Fruit fly (Drosophila melanogaster) whole organism, embryonic: Measurements from ENCODE around the gene CG9044.
A peak's percentile ranks its signal among the peaks of the same experiment; 100 is the strongest.

Experiments used
- Abd-B ChIP-seq: fragments of 200-800 bp; sonication (Bioruptor generic); optimal IDR thresholded peaks from 2 replicates; lab custom pipeline; 2018; ENCODE audit warnings: missing biosample characterization, mild to moderate bottlenecking, missing genetic modification characterization, moderate library complexity
- C15 ChIP-seq: fragments of 200-800 bp; sonication (Bioruptor generic); IDR thresholded peaks from 3 replicates; pipeline ENCODE4 v1.3.6; 2022; ENCODE audit warnings: missing biosample characterization, missing genetic modification characterization
- CG10321 ChIP-seq: fragments of 200-800 bp; sonication (Bioruptor generic); IDR thresholded peaks from 2 replicates; pipeline ENCODE4 v1.3.6; 2022; ENCODE audit warnings: missing biosample characterization, missing genetic modification characterization
- CG10654 ChIP-seq: fragments of 200-800 bp; sonication (Bioruptor generic); optimal IDR thresholded peaks from 2 replicates; lab custom pipeline; 2016; ENCODE audit warnings: missing biosample characterization, missing genetic modification characterization
- CG11093 ChIP-seq: fragments of 200-800 bp; sonication (Bioruptor generic); IDR thresholded peaks from 3 replicates; pipeline ENCODE4 v1.3.6; 2022; ENCODE audit warnings: missing biosample characterization, missing genetic modification characterization
- CG11247 ChIP-seq: fragments of 200-800 bp; sonication (Bioruptor generic); IDR thresholded peaks from 2 replicates; pipeline ENCODE4 v1.3.6; 2022; ENCODE audit warnings: missing biosample characterization, missing genetic modification characterization
- CG11504 ChIP-seq: fragments of 200-800 bp; sonication (Bioruptor generic); optimal IDR thresholded peaks from 3 replicates; lab custom pipeline; 2019; ENCODE audit warnings: missing biosample characterization, mild to moderate bottlenecking, missing genetic modification characterization, moderate library complexity
- CG11723 ChIP-seq: fragments of 200-800 bp; sonication (Bioruptor generic); optimal IDR thresholded peaks from 2 replicates; lab custom pipeline; 2017; ENCODE audit warnings: missing biosample characterization, mild to moderate bottlenecking, missing genetic modification characterization
- CG12155 ChIP-seq: fragments of 200-800 bp; sonication (Bioruptor generic); optimal IDR thresholded peaks from 3 replicates; lab custom pipeline; 2016; ENCODE audit warnings: missing biosample characterization, missing genetic modification characterization
- CG12219 ChIP-seq: fragments of 200-800 bp; sonication (Bioruptor generic); optimal IDR thresholded peaks from 3 replicates; lab custom pipeline; 2018; ENCODE audit warnings: missing biosample characterization, mild to moderate bottlenecking, missing genetic modification characterization
- CG12236 ChIP-seq: fragments of 200-800 bp; sonication (Bioruptor generic); optimal IDR thresholded peaks from 2 replicates; lab custom pipeline; 2016; ENCODE audit warnings: missing biosample characterization, missing genetic modification characterization
- CG12942 ChIP-seq: fragments of 200-800 bp; sonication (Bioruptor generic); optimal IDR thresholded peaks from 3 replicates; lab custom pipeline; 2016; ENCODE audit warnings: missing biosample characterization, missing genetic modification characterization
- CG13424 ChIP-seq: fragments of 200-800 bp; sonication (Bioruptor generic); optimal IDR thresholded peaks from 2 replicates; lab custom pipeline; 2019; ENCODE audit warnings: missing biosample characterization, mild to moderate bottlenecking, missing genetic modification characterization, moderate library complexity
- CG14014 ChIP-seq: fragments of 200-800 bp; sonication (Bioruptor generic); IDR thresholded peaks from 2 replicates; pipeline ENCODE4 v1.3.6; 2022; ENCODE audit warnings: missing biosample characterization, missing genetic modification characterization
- CG15696 ChIP-seq: fragments of 200-800 bp; sonication (Bioruptor generic); optimal IDR thresholded peaks from 2 replicates; lab custom pipeline; 2019; ENCODE audit warnings: missing biosample characterization, mild to moderate bottlenecking, missing genetic modification characterization, moderate library complexity
- CG17186 ChIP-seq: fragments of 200-800 bp; sonication (Bioruptor generic); optimal IDR thresholded peaks from 3 replicates; lab custom pipeline; 2017; ENCODE audit warnings: missing biosample characterization, missing genetic modification reagents, missing genetic modification characterization
- CG2875 ChIP-seq: fragments of 200-800 bp; sonication (Bioruptor generic); optimal IDR thresholded peaks from 2 replicates; lab custom pipeline; 2017; ENCODE audit warnings: missing biosample characterization, mild to moderate bottlenecking, missing genetic modification characterization, missing genetic modification reagents
- CG3726 ChIP-seq: fragments of 200-800 bp; sonication (Bioruptor generic); IDR thresholded peaks from 3 replicates; pipeline ENCODE4, ENCODE4 v1.3.6; 2022; ENCODE audit warnings: missing biosample characterization, missing genetic modification characterization
- CG8290 ChIP-seq, 3 experiments: fragments of 200-800 bp; sonication (Bioruptor generic); optimal IDR thresholded peaks; 2 replicates each; lab custom pipeline; 2016 to 2019; ENCODE audit warnings: missing biosample characterization in 3 of 3, missing genetic modification characterization in 3 of 3, mild to moderate bottlenecking in 2 of 3, moderate library complexity in 1 of 3
- CG8765 ChIP-seq: fragments of 200-800 bp; sonication (Bioruptor generic); IDR thresholded peaks from 2 replicates; pipeline ENCODE4 v1.3.6; 2022; ENCODE audit warnings: missing biosample characterization, missing genetic modification characterization
- CG9817 ChIP-seq: fragments of 200-800 bp; sonication (Bioruptor generic); optimal IDR thresholded peaks from 2 replicates; lab custom pipeline; 2018; ENCODE audit warnings: missing biosample characterization, mild to moderate bottlenecking, missing genetic modification characterization, moderate library complexity
- E2f1 ChIP-seq: fragments of 200-800 bp; sonication (Bioruptor generic); IDR thresholded peaks from 2 replicates; pipeline ENCODE4 v1.3.6; 2022; ENCODE audit warnings: missing biosample characterization, missing genetic modification characterization
- E2f2 ChIP-seq: fragments of 200-800 bp; sonication (Bioruptor generic); IDR thresholded peaks from 2 replicates; pipeline ENCODE4 v1.3.6; 2022; ENCODE audit warnings: missing biosample characterization, missing genetic modification characterization
- Eip74EF ChIP-seq, 2 experiments: fragments of 200-800 bp in 1 of 2; fragments of >200 bp in 1 of 2; sonication (Bioruptor generic) in 1 of 2; optimal IDR thresholded peaks; 2 replicates each; lab custom pipeline; 2017 to 2019; ENCODE audit warnings: missing biosample characterization in 2 of 2, missing genetic modification characterization in 2 of 2, mild to moderate bottlenecking in 1 of 2, moderate library complexity in 1 of 2
- Elba2 ChIP-seq: fragments of 200-800 bp; sonication (Bioruptor generic); optimal IDR thresholded peaks from 3 replicates; lab custom pipeline; 2016; ENCODE audit warnings: missing biosample characterization, missing genetic modification characterization
- HmgD ChIP-seq: fragments of 200-800 bp; sonication (Bioruptor generic); optimal IDR thresholded peaks from 3 replicates; lab custom pipeline; 2016; ENCODE audit warnings: missing biosample characterization, missing genetic modification characterization
- Hr39 ChIP-seq: fragments of >200 bp; optimal IDR thresholded peaks from 2 replicates; lab custom pipeline; 2017
- Hsf ChIP-seq: fragments of 200-800 bp; sonication (Bioruptor generic); optimal IDR thresholded peaks from 3 replicates; lab custom pipeline; 2016; ENCODE audit warnings: missing biosample characterization, missing genetic modification characterization
- Kr ChIP-seq: fragments of 200-800 bp; sonication (Bioruptor generic); optimal IDR thresholded peaks from 2 replicates; lab custom pipeline; 2017; ENCODE audit warnings: missing biosample characterization, mild to moderate bottlenecking, missing genetic modification characterization
- Lhr ChIP-seq: fragments of 200-800 bp; sonication (Bioruptor generic); optimal IDR thresholded peaks from 3 replicates; lab custom pipeline; 2017; ENCODE audit warnings: mild to moderate bottlenecking, missing biosample characterization, missing genetic modification reagents, missing genetic modification characterization
- MBD-R2 ChIP-seq: fragments of 200-800 bp; sonication (Bioruptor generic); IDR thresholded peaks from 2 replicates; pipeline ENCODE4 v1.3.6; 2022; ENCODE audit warnings: missing biosample characterization, missing genetic modification characterization
- Oaz ChIP-seq: fragments of 200-800 bp; sonication (Bioruptor generic); IDR thresholded peaks from 2 replicates; pipeline ENCODE4 v1.3.6; 2022; ENCODE audit warnings: missing biosample characterization, missing genetic modification characterization
- Pdp1 ChIP-seq, 2 experiments: fragments of 200-800 bp; sonication (Bioruptor generic); optimal IDR thresholded peaks; 3 replicates each; lab custom pipeline; 2016; ENCODE audit warnings: missing biosample characterization in 2 of 2, missing genetic modification characterization in 2 of 2, mild to moderate bottlenecking in 1 of 2, moderate library complexity in 1 of 2
- Sry-δ ChIP-seq: fragments of 200-800 bp; sonication (Bioruptor generic); optimal IDR thresholded peaks from 2 replicates; lab custom pipeline; 2016; ENCODE audit warnings: missing biosample characterization, missing genetic modification characterization
- br ChIP-seq: fragments of >200 bp; optimal IDR thresholded peaks from 2 replicates; lab custom pipeline; 2017
- caup ChIP-seq: fragments of 200-800 bp; sonication (Bioruptor generic); optimal IDR thresholded peaks from 3 replicates; lab custom pipeline; 2017; ENCODE audit warnings: missing biosample characterization, mild to moderate bottlenecking, missing genetic modification characterization, moderate library complexity; ENCODE audit not compliant: severe bottlenecking
- crc ChIP-seq: fragments of 200-800 bp; sonication (Bioruptor generic); optimal IDR thresholded peaks from 2 replicates; lab custom pipeline; 2016; ENCODE audit warnings: missing biosample characterization, missing genetic modification characterization
- exex ChIP-seq: fragments of 200-800 bp; sonication (Bioruptor generic); optimal IDR thresholded peaks from 4 replicates; lab custom pipeline; 2018; ENCODE audit warnings: missing biosample characterization, mild to moderate bottlenecking, missing genetic modification characterization, moderate library complexity
- gfzf ChIP-seq: fragments of 200-800 bp; sonication (Bioruptor generic); optimal IDR thresholded peaks from 2 replicates; lab custom pipeline; 2016; ENCODE audit warnings: missing biosample characterization, mild to moderate bottlenecking, missing genetic modification characterization, moderate library complexity
- grau ChIP-seq: fragments of 200-800 bp; optimal IDR thresholded peaks from 3 replicates; lab custom pipeline; 2019; ENCODE audit warnings: missing biosample characterization, mild to moderate bottlenecking, missing genetic modification characterization, moderate library complexity
- hkb ChIP-seq, 2 experiments: fragments of 200-800 bp in 1 of 2; fragments of >200 bp in 1 of 2; sonication (Bioruptor generic) in 1 of 2; IDR thresholded peaks in 1 of 2; optimal IDR thresholded peaks in 1 of 2; 2 replicates each; pipeline versions ENCODE4 v1.3.6 to Lab custom; 2017 to 2022; ENCODE audit warnings: missing biosample characterization in 1 of 2, missing genetic modification characterization in 1 of 2
- mirr ChIP-seq: fragments of 200-800 bp; sonication (Bioruptor generic); optimal IDR thresholded peaks from 3 replicates; lab custom pipeline; 2018; ENCODE audit warnings: missing biosample characterization, mild to moderate bottlenecking, missing genetic modification characterization
- oc ChIP-seq: fragments of 200-800 bp; sonication (Bioruptor generic); optimal IDR thresholded peaks from 2 replicates; lab custom pipeline; 2018; ENCODE audit warnings: missing biosample characterization, mild to moderate bottlenecking, missing genetic modification characterization, moderate library complexity
- rib ChIP-seq: fragments of 200-800 bp; sonication (Bioruptor generic); IDR thresholded peaks from 2 replicates; pipeline ENCODE4 v1.3.6; 2022; ENCODE audit warnings: missing biosample characterization, missing genetic modification characterization
- seq ChIP-seq: fragments of 200-800 bp; sonication (Bioruptor generic); IDR thresholded peaks from 2 replicates; pipeline ENCODE4 v1.3.6; 2022; ENCODE audit warnings: missing biosample characterization, missing genetic modification characterization
- sisA ChIP-seq: fragments of 200-800 bp; sonication (Bioruptor generic); IDR thresholded peaks from 2 replicates; pipeline ENCODE4 v1.3.6; 2022; ENCODE audit warnings: missing biosample characterization, missing genetic modification characterization
- slbo ChIP-seq: fragments of 200-800 bp; sonication (Bioruptor generic); IDR thresholded peaks from 2 replicates; pipeline ENCODE4 v1.3.6; 2022; ENCODE audit warnings: missing biosample characterization, missing genetic modification characterization
- slou ChIP-seq: fragments of 200-800 bp; sonication (Bioruptor generic); optimal IDR thresholded peaks from 3 replicates; lab custom pipeline; 2016; ENCODE audit warnings: missing biosample characterization, missing genetic modification characterization
- wor ChIP-seq: fragments of 200-800 bp; sonication (Bioruptor generic); IDR thresholded peaks from 2 replicates; pipeline ENCODE4 v1.3.6; 2022; ENCODE audit warnings: missing biosample characterization, missing genetic modification characterization
- zfh1 ChIP-seq: fragments of 200-800 bp; sonication (Bioruptor generic); IDR thresholded peaks from 3 replicates; pipeline ENCODE4 v1.3.6; 2022; ENCODE audit warnings: missing biosample characterization, missing genetic modification characterization
- zfh2 ChIP-seq: fragments of 200-800 bp; sonication (Bioruptor generic); optimal IDR thresholded peaks from 2 replicates; lab custom pipeline; 2016; ENCODE audit warnings: missing biosample characterization, missing genetic modification characterization

CG9044 gene

dm6 chr2L:5999247-5999646 is 50.0 kb downstream of the CG9044 start, which contains the start of gene Kdm5 (continued):
- no peak for TF ChIP-seq CG11093 (GFP tag; lab: Robert Waterston, UW)
- no peak for TF ChIP-seq CG15696 (tag; lab: Kevin White, UChicago)
- TF ChIP-seq CG12236 (GFP tag; lab: Kevin White, UChicago): no peak
- TF ChIP-seq CG11504: peak; percentile 37
- no peak for TF ChIP-seq seq (GFP tag; lab: Robert Waterston, UW)
- peak; percentile 67 for TF ChIP-seq E2f2 (GFP tag; lab: Robert Waterston, UW)
- no peak for TF ChIP-seq C15 (GFP tag; lab: Robert Waterston, UW)
- no peak for TF ChIP-seq CG11723 (GFP tag; lab: Kevin White, UChicago)
- no peak for TF ChIP-seq hkb (optimal IDR thresholded peaks at IDR 0.05; lab: Kevin White, UChicago)
- peak; percentile 41; the same call in 1 of the 2 replicates for TF ChIP-seq hkb (GFP tag; IDR thresholded peaks at IDR 0.05; lab: Robert Waterston, UW)
- no peak for TF ChIP-seq oc (tag; lab: Kevin White, UChicago)
- TF ChIP-seq CG12219 (GFP tag; lab: Kevin White, UChicago): no peak
- peak; percentile 38 for TF ChIP-seq CG17186 (GFP tag; lab: Kevin White, UChicago)
- TF ChIP-seq CG8290 (GFP tag; optimal IDR thresholded peaks at IDR 0.05; lab: Kevin White, UChicago): no peak
- no peak for TF ChIP-seq CG8290 (tag; optimal IDR thresholded peaks at IDR 0.05; lab: Kevin White, UChicago)
- TF ChIP-seq exex (tag; lab: Kevin White, UChicago): peak; percentile 37
- no peak for TF ChIP-seq CG3726
- TF ChIP-seq gfzf (GFP tag; lab: Kevin White, UChicago): peak; percentile 84
- TF ChIP-seq CG9817 (tag; lab: Kevin White, UChicago): peak; percentile 11
- TF ChIP-seq zfh1 (GFP tag; lab: Robert Waterston, UW): peak; percentile 73
- no peak for TF ChIP-seq CG10321 (GFP tag; lab: Robert Waterston, UW)
- no peak for TF ChIP-seq Eip74EF (GFP tag; optimal IDR thresholded peaks at IDR 0.05; lab: Kevin White, UChicago)
- no peak for TF ChIP-seq CG12942 (GFP tag; lab: Kevin White, UChicago)
- peak; percentile 41; the same call in 1 of the 2 replicates for TF ChIP-seq CG11247 (GFP tag; lab: Robert Waterston, UW)
- TF ChIP-seq mirr (GFP tag; lab: Kevin White, UChicago): peak; percentile 56
- no peak for TF ChIP-seq slou
- TF ChIP-seq CG10654 (GFP tag; lab: Kevin White, UChicago): no peak
- TF ChIP-seq zfh2 (GFP tag; lab: Kevin White, UChicago): peak; percentile 64
- peak; percentile 60 for TF ChIP-seq Lhr (GFP tag; lab: Kevin White, UChicago)
- TF ChIP-seq E2f1 (GFP tag; lab: Robert Waterston, UW): 0 out of 2 replicates have a peak, but pooled peaks have one; percentile 26
- no peak for TF ChIP-seq br (lab: Kevin White, UChicago)
- TF ChIP-seq Sry-δ (GFP tag; lab: Kevin White, UChicago): peak; percentile 37
- TF ChIP-seq CG8765 (GFP tag; lab: Robert Waterston, UW): 0 out of 2 replicates have a peak, but pooled peaks have one; percentile 15
- no peak for TF ChIP-seq CG2875 (GFP tag; lab: Kevin White, UChicago)
- TF ChIP-seq caup (GFP tag; lab: Kevin White, UChicago): peak; percentile 62
- TF ChIP-seq sisA (GFP tag; lab: Robert Waterston, UW): no peak
- TF ChIP-seq Abd-B (GFP tag; lab: Kevin White, UChicago): no peak
- TF ChIP-seq Kr (GFP tag; lab: Kevin White, UChicago): no peak
- TF ChIP-seq MBD-R2 (GFP tag; lab: Robert Waterston, UW): peak; percentile 67
- TF ChIP-seq slbo (GFP tag; lab: Robert Waterston, UW): peak; percentile 58
- TF ChIP-seq crc (GFP tag; lab: Kevin White, UChicago): no peak
- TF ChIP-seq rib (GFP tag; lab: Robert Waterston, UW): no peak
- TF ChIP-seq Pdp1 (GFP tag; optimal IDR thresholded peaks at IDR 0.05; lab: Kevin White, UChicago): peak in 1 of 2 experiments; percentile 50
- TF ChIP-seq Oaz (GFP tag; lab: Robert Waterston, UW): no peak
- TF ChIP-seq HmgD: peak; percentile 62
- TF ChIP-seq Hsf (GFP tag; lab: Kevin White, UChicago): no peak
- no peak for TF ChIP-seq CG13424 (tag; lab: Kevin White, UChicago)
- TF ChIP-seq Elba2 (GFP tag; lab: Kevin White, UChicago): peak; percentile 9
- no peak for TF ChIP-seq wor
- no peak for TF ChIP-seq Hr39 (lab: Kevin White, UChicago)
- TF ChIP-seq CG12155 (GFP tag; lab: Kevin White, UChicago): peak; percentile 39
- TF ChIP-seq CG14014 (GFP tag; lab: Robert Waterston, UW): 0 out of 2 replicates have a peak, but pooled peaks have one; percentile 7
- no peak for TF ChIP-seq grau (tag; lab: Kevin White, UChicago)
